Worm (Caenorhabditis elegans) whole organism, midembryonic: Measurements from ENCODE around the gene F41G3.3.

ENCODE experiments used
- T22C8.4 ChIP-seq: fragments of 200-800 bp; sonication (Bioruptor generic); IDR thresholded peaks from 2 replicates; pipeline ENCODE4 v1.3.6; 2022; ENCODE audit warnings: missing genetic modification characterization, missing compliant biosample characterization
- cog-1 ChIP-seq: sonication (generic microtip); optimal IDR thresholded peaks from 2 replicates; lab custom pipeline; 2016; ENCODE audit warnings: missing genetic modification characterization, missing compliant biosample characterization
- med-1 ChIP-seq: sonication (generic microtip); optimal IDR thresholded peaks from 2 replicates; lab custom pipeline; 2017; ENCODE audit warnings: missing genetic modification characterization, mild to moderate bottlenecking, missing compliant biosample characterization, antibody characterized with exemption, missing genetic modification reagents; ENCODE audit not compliant: insufficient read depth
- tab-1 ChIP-seq: fragments of 200-800 bp; sonication (Bioruptor generic); IDR thresholded peaks from 2 replicates; pipeline ENCODE4 v1.3.6; 2022; ENCODE audit warnings: missing genetic modification characterization, missing compliant biosample characterization
- ztf-23 ChIP-seq: fragments of 200-800 bp; sonication (Bioruptor generic); IDR thresholded peaks from 2 replicates; pipeline ENCODE4 v1.3.6; 2022; ENCODE audit warnings: missing genetic modification reagents, missing genetic modification characterization, missing compliant biosample characterization
- ztf-29 ChIP-seq: fragments of 200-800 bp; sonication (Bioruptor generic); IDR thresholded peaks from 2 replicates; pipeline ENCODE4 v1.3.6; 2022; ENCODE audit warnings: missing genetic modification reagents, missing genetic modification characterization, missing compliant biosample characterization

DNA sequence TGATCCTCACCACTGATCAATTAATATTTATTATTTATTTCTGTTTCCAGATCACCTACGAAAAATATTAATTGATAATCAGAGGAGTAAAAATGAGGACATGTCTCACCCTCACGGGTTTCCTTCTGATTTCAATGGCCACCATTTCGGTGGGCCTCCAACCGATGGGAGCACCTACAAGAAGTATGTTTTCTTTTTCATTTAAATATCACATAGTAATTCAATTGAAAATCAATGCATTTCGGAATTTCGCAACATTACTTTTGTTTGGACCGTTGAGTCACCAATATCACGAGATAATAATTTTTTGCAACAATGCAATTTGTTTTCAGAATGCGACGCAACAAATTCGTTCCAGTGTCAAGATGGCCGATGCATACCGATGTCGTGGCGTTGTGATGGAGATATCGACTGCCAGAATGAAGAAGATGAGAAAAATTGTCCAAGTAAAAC lies 27.1 kb downstream of the F41G3.3 start, which contains the start of gene gldi-2:
- TF ChIP-seq cog-1 (tag; lab: Kevin White, UChicago), result no peak
- TF ChIP-seq T22C8.4 (GFP tag; lab: Robert Waterston, UW), result no peak
- no peak for TF ChIP-seq ztf-29 (GFP tag; lab: Robert Waterston, UW)
- no peak for TF ChIP-seq tab-1 (GFP tag; lab: Robert Waterston, UW)
- no peak for TF ChIP-seq med-1 (GFP tag; lab: Kevin White, UChicago)
- no peak for TF ChIP-seq ztf-23 (GFP tag; lab: Robert Waterston, UW)
